Worm (Caenorhabditis elegans) whole organism, young adult: ENCODE data around the gene C44B11.4.

Experiments used
- B0035.1 ChIP-seq: sonication (generic microtip); optimal IDR thresholded peaks from 2 replicates; lab custom pipeline; 2016; ENCODE audit warnings: missing genetic modification characterization, mild to moderate bottlenecking, missing compliant biosample characterization, missing genotype, missing genetic modification reagents
- B0261.1 ChIP-seq: sonication (generic microtip); optimal IDR thresholded peaks from 2 replicates; lab custom pipeline; 2016; ENCODE audit warnings: mild to moderate bottlenecking, missing genetic modification characterization, moderate library complexity, missing compliant biosample characterization
- F10E7.11 ChIP-seq: sonication (generic microtip); optimal IDR thresholded peaks from 2 replicates; lab custom pipeline; 2017; ENCODE audit warnings: mild to moderate bottlenecking, missing genetic modification characterization, moderate library complexity, missing compliant biosample characterization
- F23B12.7 ChIP-seq: sonication (generic microtip); optimal IDR thresholded peaks from 2 replicates; lab custom pipeline; 2017; ENCODE audit warnings: missing genetic modification characterization, mild to moderate bottlenecking, missing compliant biosample characterization, antibody characterized with exemption, moderate library complexity; ENCODE audit not compliant: insufficient read depth
- F33H1.4 ChIP-seq: fragments of 200-800 bp; sonication (Bioruptor generic); IDR thresholded peaks from 2 replicates; pipeline ENCODE4 v1.3.6; 2022; ENCODE audit warnings: missing genetic modification reagents, missing genetic modification characterization, missing compliant biosample characterization
- F57A8.1 ChIP-seq: fragments of 200-800 bp; sonication (Bioruptor generic); optimal IDR thresholded peaks from 2 replicates; lab custom pipeline; 2018; ENCODE audit warnings: mild to moderate bottlenecking, missing genetic modification characterization, moderate library complexity, missing compliant biosample characterization
- K12H6.12 ChIP-seq: fragments of 200-800 bp; sonication (Bioruptor generic); optimal IDR thresholded peaks from 2 replicates; lab custom pipeline; 2018; ENCODE audit warnings: mild to moderate bottlenecking, missing genetic modification characterization, missing compliant biosample characterization
- T26A5.8 ChIP-seq: sonication (generic microtip); optimal IDR thresholded peaks from 2 replicates; lab custom pipeline; 2016; ENCODE audit warnings: missing genetic modification characterization, missing compliant biosample characterization
- ZK185.1 ChIP-seq: sonication (generic microtip); optimal IDR thresholded peaks from 2 replicates; lab custom pipeline; 2016; ENCODE audit warnings: mild to moderate bottlenecking, missing genetic modification characterization, missing compliant biosample characterization; ENCODE audit not compliant: poor library complexity, severe bottlenecking
- ama-1 ChIP-seq, 3 experiments: fragments of 150-350 bp in 1 of 3; sonication (generic microtip) in 2 of 3; optimal IDR thresholded peaks; 2 replicates each; lab custom pipeline; 2014 to 2018; ENCODE audit warnings: missing biosample characterization in 2 of 3, missing genetic modification characterization in 2 of 3, missing genetic modification reagents in 2 of 3
- atf-7 ChIP-seq: sonication (generic microtip); optimal IDR thresholded peaks from 2 replicates; lab custom pipeline; 2017; ENCODE audit warnings: mild to moderate bottlenecking, missing genetic modification characterization, missing compliant biosample characterization
- attf-3 ChIP-seq: fragments of 200-800 bp; sonication (Bioruptor generic); conservative IDR thresholded peaks from 2 replicates; pipeline ENCODE4 v1.3.6; 2022; ENCODE audit warnings: missing genetic modification reagents, missing genetic modification characterization, missing compliant biosample characterization
- bed-1 ChIP-seq: fragments of 200-800 bp; sonication (Bioruptor generic); IDR thresholded peaks from 2 replicates; pipeline ENCODE4 v1.3.6; 2022; ENCODE audit warnings: missing genetic modification reagents, missing genetic modification characterization, missing compliant biosample characterization
- ceh-100 ChIP-seq: fragments of 200-800 bp; sonication (Bioruptor generic); IDR thresholded peaks from 2 replicates; pipeline ENCODE4 v1.3.6; 2022; ENCODE audit warnings: missing genetic modification reagents, missing genetic modification characterization, missing compliant biosample characterization
- ceh-91 ChIP-seq: fragments of 200-800 bp; sonication (Bioruptor generic); IDR thresholded peaks from 2 replicates; pipeline ENCODE4 v1.3.6; 2022; ENCODE audit warnings: missing genetic modification reagents, missing genetic modification characterization, missing compliant biosample characterization
- dpff-1 ChIP-seq: sonication (generic microtip); optimal IDR thresholded peaks from 2 replicates; lab custom pipeline; 2017; ENCODE audit warnings: mild to moderate bottlenecking, missing genetic modification characterization, missing compliant biosample characterization
- egrh-3 ChIP-seq: fragments of 200-800 bp; sonication (Bioruptor generic); IDR thresholded peaks from 2 replicates; pipeline ENCODE4 v1.3.6; 2022; ENCODE audit warnings: missing genetic modification reagents, missing genetic modification characterization, missing compliant biosample characterization
- fkh-3 ChIP-seq: sonication (generic microtip); optimal IDR thresholded peaks from 2 replicates; lab custom pipeline; 2016; ENCODE audit warnings: mild to moderate bottlenecking, missing genetic modification characterization, missing compliant biosample characterization
- him-1 ChIP-seq: sonication (generic microtip); optimal IDR thresholded peaks from 2 replicates; lab custom pipeline; 2016; ENCODE audit warnings: missing genotype, missing genetic modification reagents, missing genetic modification characterization, missing compliant biosample characterization
- hmg-20 ChIP-seq: fragments of 200-800 bp; sonication (Bioruptor generic); IDR thresholded peaks from 2 replicates; pipeline ENCODE4 v1.3.6; 2022; ENCODE audit warnings: missing genetic modification reagents, missing genetic modification characterization, missing compliant biosample characterization
- let-607 ChIP-seq, 2 experiments: fragments of 200-800 bp in 1 of 2; sonication (Bioruptor generic) in 1 of 2; sonication (generic microtip) in 1 of 2; optimal IDR thresholded peaks; 2 replicates each; lab custom pipeline; 2016 to 2018; ENCODE audit warnings: mild to moderate bottlenecking in 2 of 2, missing compliant biosample characterization in 2 of 2, missing genetic modification characterization in 2 of 2, moderate library complexity in 2 of 2, missing genotype in 1 of 2
- lir-1 ChIP-seq: fragments of 200-800 bp; sonication (Bioruptor generic); conservative IDR thresholded peaks from 2 replicates; pipeline ENCODE4 v1.3.6; 2022; ENCODE audit warnings: missing genetic modification reagents, missing genetic modification characterization, missing compliant biosample characterization
- lsl-1 ChIP-seq: fragments of 200-800 bp; sonication (Bioruptor generic); optimal IDR thresholded peaks from 2 replicates; lab custom pipeline; 2018; ENCODE audit warnings: mild to moderate bottlenecking, missing genetic modification characterization, moderate library complexity, missing compliant biosample characterization
- madf-6 ChIP-seq: fragments of 200-800 bp; sonication (Bioruptor generic); IDR thresholded peaks from 2 replicates; pipeline ENCODE4 v1.3.6; 2022; ENCODE audit warnings: missing genetic modification reagents, missing genetic modification characterization, missing compliant biosample characterization
- mes-4 ChIP-seq: sonication (generic microtip); optimal IDR thresholded peaks from 2 replicates; lab custom pipeline; 2016; ENCODE audit warnings: missing genotype, missing genetic modification characterization, missing compliant biosample characterization
- nhr-120 ChIP-seq: fragments of 200-800 bp; sonication (Bioruptor generic); IDR thresholded peaks from 2 replicates; pipeline ENCODE4 v1.3.6; 2022; ENCODE audit warnings: missing genetic modification characterization, missing compliant biosample characterization
- nhr-90 ChIP-seq: sonication (generic microtip); optimal IDR thresholded peaks from 2 replicates; lab custom pipeline; 2016; ENCODE audit warnings: missing genotype, mild to moderate bottlenecking, missing genetic modification characterization, missing compliant biosample characterization
- pbrm-1 ChIP-seq: fragments of 200-800 bp; sonication (Bioruptor generic); IDR thresholded peaks from 2 replicates; pipeline ENCODE4 v1.3.6; 2022; ENCODE audit warnings: missing genetic modification reagents, missing genetic modification characterization, missing compliant biosample characterization
- rec-8 ChIP-seq, 2 experiments: sonication (generic microtip); optimal IDR thresholded peaks; 2 replicates each; lab custom pipeline; 2016; ENCODE audit warnings: mild to moderate bottlenecking in 2 of 2, missing genetic modification characterization in 2 of 2, missing genetic modification reagents in 2 of 2, missing genotype in 2 of 2, missing biosample characterization in 1 of 2, missing compliant biosample characterization in 1 of 2, moderate library complexity in 1 of 2
- repo-1 ChIP-seq: sonication (generic microtip); optimal IDR thresholded peaks from 2 replicates; lab custom pipeline; 2017; ENCODE audit warnings: mild to moderate bottlenecking, missing genetic modification characterization, missing compliant biosample characterization
- rpc-1 ChIP-seq, 2 experiments: fragments of 150-350 bp in 1 of 2; sonication (generic microtip) in 1 of 2; optimal IDR thresholded peaks; 2 replicates each; lab custom pipeline; 2014 to 2018; ENCODE audit warnings: missing biosample characterization in 1 of 2, missing genetic modification characterization in 1 of 2, missing genetic modification reagents in 1 of 2, missing genotype in 1 of 2
- snpc-4 ChIP-seq, 5 experiments: fragments of 150-350 bp in 1 of 5; sonication (generic microtip) in 4 of 5; optimal IDR thresholded peaks; 2 replicates each; lab custom pipeline; 2014 to 2018; ENCODE audit warnings: missing genetic modification characterization in 5 of 5, missing biosample characterization in 3 of 5, antibody characterized with exemption in 2 of 5, mild to moderate bottlenecking in 2 of 5, missing compliant biosample characterization in 2 of 5, missing genotype in 2 of 5, moderate library complexity in 2 of 5, missing genetic modification reagents in 1 of 5
- tbp1 ChIP-seq: fragments of 200-800 bp; sonication (Bioruptor generic); optimal IDR thresholded peaks from 2 replicates; lab custom pipeline; 2018; ENCODE audit warnings: mild to moderate bottlenecking, missing genetic modification characterization, missing compliant biosample characterization
- tbx-9 ChIP-seq: sonication (generic microtip); optimal IDR thresholded peaks from 2 replicates; lab custom pipeline; 2016; ENCODE audit warnings: borderline replicate concordance, missing genetic modification characterization, inconsistent platforms, missing compliant biosample characterization
- unc-62 ChIP-seq: fragments of 150-350 bp; optimal IDR thresholded peaks from 2 replicates; lab custom pipeline; 2014; ENCODE audit warnings: missing biosample characterization, missing genetic modification reagents, missing genetic modification characterization
- ztf-22 ChIP-seq: fragments of 200-800 bp; sonication (Bioruptor generic); optimal IDR thresholded peaks from 2 replicates; lab custom pipeline; 2018; ENCODE audit warnings: mild to moderate bottlenecking, missing genetic modification characterization, moderate library complexity, missing compliant biosample characterization
- ztf-28 ChIP-seq: fragments of 200-800 bp; sonication (Bioruptor generic); IDR thresholded peaks from 2 replicates; pipeline ENCODE4 v1.3.6; 2022; ENCODE audit warnings: missing genetic modification reagents, missing genetic modification characterization, missing compliant biosample characterization

The C44B11.4 gene

ce11 chrIII:3104536-3104935 is 39.0 kb downstream of the C44B11.4 start (continued):
- no peak for TF ChIP-seq B0035.1
- TF ChIP-seq attf-3 (GFP tag; lab: Robert Waterston, UW) = no peak
- TF ChIP-seq hmg-20 (GFP tag; lab: Robert Waterston, UW) = no peak

- TF ChIP-seq pbrm-1 (GFP tag; lab: Robert Waterston, UW) = 0 out of 2 replicates have a peak, but pooled peaks have one; percentile 34
- TF ChIP-seq ztf-28 (GFP tag; lab: Robert Waterston, UW) = no peak
- TF ChIP-seq rpc-1 (optimal IDR thresholded peaks at IDR 0.05; lab: Kevin White, UChicago) = no peak
- peak; percentile 54 for TF ChIP-seq rpc-1 (tag; optimal IDR thresholded peaks at IDR 0.05; lab: Kevin White, UChicago)
- peak; percentile 62 for TF ChIP-seq tbp1
- no peak for TF ChIP-seq tbx-9 (tag; lab: Kevin White, UChicago)
- peak; percentile 16 for TF ChIP-seq B0261.1 (tag; lab: Kevin White, UChicago)
Measured at ce11 chrIII:3103905-3104360, 39.6 kb downstream of the C44B11.4 start, which contains the start of gene Y53G8B.2. Gene Y53G8B.2, minus strand, starts transcription at chrIII:3103955.

- TF ChIP-seq F57A8.1 (GFP tag; lab: Kevin White, UChicago) (no peak), F23B12.7 (tag; lab: Kevin White, UChicago) (no peak), K12H6.12 (no peak), atf-7 (no peak), snpc-4 (GFP tag; optimal IDR thresholded peaks at IDR 0.05; lab: Kevin White, UChicago) (no peak), snpc-4 (tag; optimal IDR thresholded peaks at IDR 0.05; lab: Kevin White, UChicago) (no peak), repo-1 (tag; lab: Kevin White, UChicago) (no peak), B0261.1 (tag; lab: Kevin White, UChicago) (peak; percentile 44), madf-6 (no peak), him-1 (tag; lab: Kevin White, UChicago) (peak; percentile 66), ceh-100 (GFP tag; lab: Robert Waterston, UW) (no peak), bed-1 (GFP tag; lab: Robert Waterston, UW) (no peak), nhr-120 (GFP tag; lab: Robert Waterston, UW) (no peak), F10E7.11 (tag; lab: Kevin White, UChicago) (no peak), rpc-1 (optimal IDR thresholded peaks at IDR 0.05; lab: Kevin White, UChicago) (peak; percentile 30), rpc-1 (tag; optimal IDR thresholded peaks at IDR 0.05; lab: Kevin White, UChicago) (peak; percentile 51), T26A5.8 (tag; lab: Kevin White, UChicago) (no peak), unc-62 (no peak), tbp1 (peak; percentile 72), F33H1.4 (GFP tag; lab: Robert Waterston, UW) (0 out of 2 replicates have a peak, but pooled peaks have one; percentile 9), pbrm-1 (GFP tag; lab: Robert Waterston, UW) (no peak), fkh-3 (tag; lab: Kevin White, UChicago) (no peak)
Measured at ce11 chrIII:3100593-3101270, 42.8 kb downstream of the C44B11.4 start.

DNA sequence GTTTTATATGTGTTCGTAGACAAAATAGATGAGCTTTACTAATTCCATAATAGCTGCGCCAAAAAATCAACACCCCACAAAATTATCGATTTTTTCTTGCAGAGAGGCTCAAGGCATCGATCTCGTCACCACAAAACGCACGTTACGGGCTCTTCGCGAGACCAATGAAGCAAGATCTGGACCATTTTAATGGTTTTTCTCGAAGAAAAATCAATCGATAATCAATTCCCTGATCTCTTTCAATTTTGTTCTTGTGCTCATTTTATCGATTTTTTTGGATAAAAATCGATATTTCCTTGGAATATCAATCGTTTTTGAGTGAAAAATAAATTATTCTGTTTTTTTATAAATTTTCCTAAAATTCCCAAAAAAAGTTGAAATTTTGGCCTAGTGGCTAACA is 43.4 kb downstream of the C44B11.4 start:
- TF ChIP-seq ZK185.1 (no peak), F57A8.1 (GFP tag; lab: Kevin White, UChicago) (no peak), lir-1 (GFP tag; lab: Robert Waterston, UW) (no peak), fkh-3 (tag; lab: Kevin White, UChicago) (no peak), nhr-90 (tag; lab: Kevin White, UChicago) (no peak), rec-8 (tag; optimal IDR thresholded peaks at IDR 0.05; lab: Kevin White, UChicago) (no peak), ama-1 (optimal IDR thresholded peaks at IDR 0.05; lab: Kevin White, UChicago) (no peak), ama-1 (GFP tag; optimal IDR thresholded peaks at IDR 0.05; lab: Kevin White, UChicago) (no peak), egrh-3 (GFP tag; lab: Robert Waterston, UW) (no peak), mes-4 (no peak), lsl-1 (GFP tag; lab: Kevin White, UChicago) (no peak), ztf-22 (GFP tag; lab: Kevin White, UChicago) (no peak), dpff-1 (no peak), let-607 (tag; optimal IDR thresholded peaks at IDR 0.05; lab: Kevin White, UChicago) (no peak), him-1 (tag; lab: Kevin White, UChicago) (no peak), ceh-91 (GFP tag; lab: Robert Waterston, UW) (no peak), attf-3 (GFP tag; lab: Robert Waterston, UW) (no peak)
